Fruit fly (Drosophila melanogaster) whole organism, pupa: Measurements from ENCODE around the gene AGO2.

Experiments used
- CG10348 ChIP-seq: fragments of 200-800 bp; sonication (Bioruptor generic); IDR thresholded peaks from 2 replicates; pipeline ENCODE4 v1.3.6; 2022; ENCODE audit warnings: missing biosample characterization, missing genetic modification characterization
- CG12605 ChIP-seq: fragments of 200-800 bp; sonication (Bioruptor generic); IDR thresholded peaks from 2 replicates; pipeline ENCODE4 v1.3.6; 2022; ENCODE audit warnings: missing biosample characterization, missing genetic modification characterization
- CG13204 ChIP-seq: fragments of 200-800 bp; sonication (Bioruptor generic); optimal IDR thresholded peaks from 2 replicates; lab custom pipeline; 2018; ENCODE audit warnings: missing biosample characterization, mild to moderate bottlenecking, missing genetic modification characterization, moderate library complexity
- CG14655 ChIP-seq: fragments of 200-800 bp; sonication (Bioruptor generic); optimal IDR thresholded peaks from 3 replicates; lab custom pipeline; 2017; ENCODE audit warnings: mild to moderate bottlenecking, missing biosample characterization, missing genetic modification reagents, missing genetic modification characterization
- CG15710 ChIP-seq: fragments of 200-800 bp; sonication (Bioruptor generic); optimal IDR thresholded peaks from 2 replicates; lab custom pipeline; 2018; ENCODE audit warnings: missing biosample characterization, mild to moderate bottlenecking, missing genetic modification characterization, moderate library complexity
- CG17806 ChIP-seq: fragments of 200-800 bp; sonication (Bioruptor generic); optimal IDR thresholded peaks from 2 replicates; lab custom pipeline; 2018; ENCODE audit warnings: missing biosample characterization, mild to moderate bottlenecking, missing genetic modification characterization, moderate library complexity
- CG32121 ChIP-seq: fragments of 200-800 bp; sonication (Bioruptor generic); IDR thresholded peaks from 2 replicates; pipeline ENCODE4 v1.3.6; 2022; ENCODE audit warnings: missing biosample characterization, missing genetic modification characterization
- CG34367 ChIP-seq: fragments of 200-800 bp; sonication (Bioruptor generic); optimal IDR thresholded peaks from 2 replicates; lab custom pipeline; 2018; ENCODE audit warnings: missing biosample characterization, mild to moderate bottlenecking, missing genetic modification characterization
- CG4496 ChIP-seq: fragments of 200-800 bp; sonication (Bioruptor generic); IDR thresholded peaks from 3 replicates; pipeline ENCODE4 v1.3.6; 2022; ENCODE audit warnings: missing biosample characterization, missing genetic modification characterization
- CG8159 ChIP-seq: fragments of 200-800 bp; sonication (Bioruptor generic); optimal IDR thresholded peaks from 3 replicates; lab custom pipeline; 2018; ENCODE audit warnings: missing biosample characterization, mild to moderate bottlenecking, missing genetic modification characterization, moderate library complexity
- CG8301 ChIP-seq: fragments of 200-800 bp; sonication (Bioruptor generic); optimal IDR thresholded peaks from 2 replicates; lab custom pipeline; 2018; ENCODE audit warnings: missing biosample characterization, mild to moderate bottlenecking, missing genetic modification characterization
- D1 ChIP-seq: fragments of 200-800 bp; sonication (Bioruptor generic); optimal IDR thresholded peaks from 2 replicates; lab custom pipeline; 2018; ENCODE audit warnings: missing biosample characterization, mild to moderate bottlenecking, missing genetic modification characterization, moderate library complexity
- Pif1B ChIP-seq: fragments of 200-800 bp; sonication (Bioruptor generic); optimal IDR thresholded peaks from 3 replicates; lab custom pipeline; 2016; ENCODE audit warnings: missing biosample characterization, missing genetic modification characterization
- Snoo ChIP-seq: fragments of 200-800 bp; sonication (Bioruptor generic); optimal IDR thresholded peaks from 3 replicates; lab custom pipeline; 2017; ENCODE audit warnings: missing biosample characterization, mild to moderate bottlenecking, missing genetic modification characterization, inconsistent platforms
- fd96Ca ChIP-seq: fragments of 200-800 bp; sonication (Bioruptor generic); IDR thresholded peaks from 3 replicates; pipeline ENCODE4 v1.3.6; 2022; ENCODE audit warnings: missing biosample characterization, missing genetic modification characterization
- gl ChIP-seq: fragments of 200-800 bp; sonication (Bioruptor generic); optimal IDR thresholded peaks from 2 replicates; lab custom pipeline; 2018; ENCODE audit warnings: missing biosample characterization, mild to moderate bottlenecking, missing genetic modification characterization
- rn ChIP-seq: fragments of 200-800 bp; sonication (Bioruptor generic); IDR thresholded peaks from 2 replicates; pipeline ENCODE4 v1.3.6; 2022; ENCODE audit warnings: missing biosample characterization, missing genetic modification characterization

The AGO2 gene

DNA sequence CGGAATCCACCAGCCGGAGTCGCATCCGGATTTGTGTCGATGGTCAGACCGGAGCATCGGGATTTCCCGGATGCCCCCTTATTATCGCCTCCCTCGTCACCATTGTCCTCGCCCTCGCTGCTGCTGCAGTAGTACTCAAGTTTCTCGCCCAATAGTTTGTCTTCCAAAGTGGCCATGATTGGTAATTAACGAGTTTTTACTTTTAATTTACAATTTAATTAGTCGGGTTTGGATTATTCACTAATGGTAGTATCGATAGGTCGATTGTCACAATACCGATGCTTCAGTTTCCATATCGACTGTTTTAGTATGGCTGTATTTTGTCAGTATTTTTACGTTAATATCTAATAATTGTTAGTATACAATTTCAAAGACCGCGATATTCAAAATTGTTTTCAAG lies 56.2 kb downstream of the AGO2 start, which contains the start of gene CG7650:
Gene CG7650 (minus strand): TSS at position 278 of the 400 bp plus-strand sequence.
- TF ChIP-seq CG10348 (no peak), CG4496 (no peak), CG13204 (GFP tag; lab: Kevin White, UChicago) (no peak), CG12605 (GFP tag; lab: Robert Waterston, UW) (no peak), CG17806 (tag; lab: Kevin White, UChicago) (no peak), fd96Ca (no peak), Pif1B (GFP tag; lab: Kevin White, UChicago) (no peak), D1 (tag; lab: Kevin White, UChicago) (no peak), rn (GFP tag; lab: Robert Waterston, UW) (no peak), gl (tag; lab: Kevin White, UChicago) (no peak), CG8159 (tag; lab: Kevin White, UChicago) (no peak), CG8301 (tag; lab: Kevin White, UChicago) (no peak), Snoo (tag; lab: Kevin White, UChicago) (no peak), CG32121 (no peak), CG34367 (tag; lab: Kevin White, UChicago) (no peak), CG15710 (no peak), CG14655 (GFP tag; lab: Kevin White, UChicago) (no peak)
- TF ChIP-seq, all 21 proteins: peak for 0
